Worm (Caenorhabditis elegans): ENCODE results near the gene K06B4.15.
"Not testable (repeated sequence)": the region's sequence is repeated elsewhere in the genome, so short reads cannot be mapped to it uniquely, and the experiment has no call there.

The K06B4.15 gene

ce11 chrV:15652147-15652546 lies 18.1 kb upstream of the K06B4.15 start:
- no peak for TF ChIP-seq ama-1 (optimal IDR thresholded peaks at IDR 0.05)

DNA sequence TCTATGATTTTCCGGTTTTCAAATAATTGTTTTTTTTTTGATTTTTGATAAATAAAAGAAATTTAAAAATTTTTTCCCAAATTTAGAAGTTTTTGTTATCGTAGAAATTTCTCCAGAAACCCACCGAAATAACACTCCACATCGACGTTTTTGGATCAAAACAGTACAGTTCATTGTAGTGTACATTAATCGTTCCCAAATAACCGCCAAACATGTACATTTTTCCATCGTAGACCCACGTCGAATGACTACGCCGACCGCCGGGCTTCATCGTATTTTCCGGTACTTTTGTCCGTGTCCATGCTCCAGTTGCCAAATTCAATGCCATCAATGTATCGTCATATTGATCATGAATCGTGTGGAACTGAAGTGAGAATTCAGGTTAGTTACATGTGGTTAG lies 16.1 kb upstream of the K06B4.15 start, which contains the start of gene F53E4.2:
F53E4.2 (plus strand) TSS at position 301 of the 400 bp plus-strand sequence.
- no peak for TF ChIP-seq ama-1 (optimal IDR thresholded peaks at IDR 0.05)
- TF ChIP-seq tbx-11 (GFP tag; IDR thresholded peaks at IDR 0.05), result no peak
- no peak for TF ChIP-seq ceh-13 (GFP tag; optimal IDR thresholded peaks at IDR 0.05)
- TF ChIP-seq scrt-1 (GFP tag; IDR thresholded peaks at IDR 0.05), result no peak
- TF ChIP-seq pes-1 (GFP tag; IDR thresholded peaks at IDR 0.05), result no peak
- TF ChIP-seq hnd-1 (tag; optimal IDR thresholded peaks at IDR 0.05), result no peak
- TF ChIP-seq ets-7 (tag; optimal IDR thresholded peaks at IDR 0.05), result no peak
- TF ChIP-seq aly-1 (tag; optimal IDR thresholded peaks at IDR 0.05), result no peak
- TF ChIP-seq tra-4 (tag; optimal IDR thresholded peaks at IDR 0.05), result no peak
- TF ChIP-seq flt-1 (GFP tag; IDR thresholded peaks at IDR 0.05), result no peak

- TF ChIP-seq B0310.2 (tag; optimal IDR thresholded peaks at IDR 0.05) (no peak), ets-7 (tag; optimal IDR thresholded peaks at IDR 0.05) (no peak), flt-1 (GFP tag; IDR thresholded peaks at IDR 0.05) (no peak), tra-4 (tag; optimal IDR thresholded peaks at IDR 0.05) (no peak), tbx-37 (GFP tag; conservative IDR thresholded peaks at IDR 0.05) (no peak), aly-1 (tag; optimal IDR thresholded peaks at IDR 0.05) (no peak), sea-1 (GFP tag; conservative IDR thresholded peaks at IDR 0.05) (no peak), hmg-4 (GFP tag; optimal IDR thresholded peaks at IDR 0.05) (no peak), tbx-11 (GFP tag; IDR thresholded peaks at IDR 0.05) (no peak), pes-1 (GFP tag; IDR thresholded peaks at IDR 0.05) (no peak), ama-1 (optimal IDR thresholded peaks at IDR 0.05) (no peak), F13C5.2 (tag; optimal IDR thresholded peaks at IDR 0.05) (no peak), ceh-36 (tag; optimal IDR thresholded peaks at IDR 0.05) (no peak)
These were observed 11.8 kb upstream of the K06B4.15 start for ce11 chrV:15658262-15659060.

ce11 chrV:15661003-15661402 lies 9.2 kb upstream of the K06B4.15 start:
- TF ChIP-seq pes-1 (GFP tag; IDR thresholded peaks at IDR 0.05) (no peak), ceh-13 (GFP tag; optimal IDR thresholded peaks at IDR 0.05) (no peak)

DNA sequence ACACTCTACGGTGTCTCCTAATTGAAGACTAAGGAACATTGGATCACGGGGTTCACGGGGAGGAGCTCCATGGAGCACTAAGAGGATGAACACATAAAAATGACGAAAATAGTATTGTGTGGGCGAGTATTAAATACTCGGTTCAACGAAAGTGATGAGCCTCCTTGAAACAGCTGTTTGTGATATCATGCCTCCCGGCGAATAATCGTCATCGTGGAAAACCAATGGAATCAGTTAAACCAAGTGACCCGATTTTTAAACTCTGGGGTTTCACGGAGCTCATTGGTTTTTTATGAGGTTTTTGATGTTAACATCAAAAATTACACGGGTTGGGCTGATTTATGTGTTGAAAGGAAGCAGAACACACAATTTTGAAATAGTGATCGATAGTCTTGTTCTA lies 8.7 kb upstream of the K06B4.15 start:
- TF ChIP-seq sea-1 (GFP tag; conservative IDR thresholded peaks at IDR 0.05) (no peak), hmbx-1 (tag; optimal IDR thresholded peaks at IDR 0.05) (no peak), hmg-4 (GFP tag; optimal IDR thresholded peaks at IDR 0.05) (no peak)

DNA sequence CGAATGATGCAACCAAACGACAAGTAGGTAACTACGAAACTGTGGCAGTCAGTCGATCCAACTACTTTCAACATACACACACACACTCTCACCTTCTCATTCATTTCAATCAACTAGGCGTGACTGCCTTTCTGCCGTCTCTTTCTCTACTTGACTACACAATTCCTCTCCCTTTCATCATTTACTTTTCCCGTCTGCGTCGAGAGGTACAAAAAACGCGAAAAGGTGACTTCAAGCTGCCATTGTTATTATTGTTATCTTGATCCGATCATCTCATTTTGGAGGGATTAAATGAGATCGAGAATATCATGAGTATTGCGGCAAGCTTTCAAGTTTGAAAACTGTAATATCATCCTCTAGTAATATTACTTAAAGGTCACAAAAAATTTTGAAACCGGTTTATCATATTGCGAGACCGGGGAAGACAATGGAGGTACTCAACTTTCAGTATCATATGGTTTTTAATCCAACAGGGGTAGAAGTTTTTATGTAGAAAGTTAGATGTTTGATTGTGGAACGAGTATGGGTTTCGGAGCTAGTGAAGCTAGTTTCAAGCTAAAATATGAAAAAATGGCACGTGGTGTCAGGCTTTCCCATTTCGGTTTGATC lies 6.1 kb upstream of the K06B4.15 start:
- TF ChIP-seq ceh-36 (tag; optimal IDR thresholded peaks at IDR 0.05) (peak; percentile 3), hmbx-1 (tag; optimal IDR thresholded peaks at IDR 0.05) (no peak), sea-1 (GFP tag; conservative IDR thresholded peaks at IDR 0.05) (no peak), flt-1 (GFP tag; IDR thresholded peaks at IDR 0.05) (no peak), ceh-13 (GFP tag; optimal IDR thresholded peaks at IDR 0.05) (no peak)

DNA sequence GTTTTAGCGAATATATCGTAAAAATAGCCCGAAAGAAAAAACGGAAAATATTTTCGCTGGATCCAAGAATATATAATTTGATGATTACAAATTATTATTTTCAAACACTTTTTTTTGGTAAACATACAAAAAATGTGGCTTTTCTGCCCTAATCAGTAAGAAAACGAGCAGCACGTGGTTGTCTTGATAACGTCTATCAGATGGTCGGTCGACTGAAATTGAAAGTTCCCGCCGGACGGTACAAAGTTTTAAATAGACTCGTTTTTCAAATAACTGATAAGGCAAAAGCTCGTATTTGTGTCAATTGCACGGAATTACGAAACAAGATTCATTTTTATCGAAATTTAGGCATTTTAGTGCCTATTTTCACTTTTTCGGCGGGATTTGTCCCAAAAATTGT lies 3.5 kb upstream of the K06B4.15 start:
- TF ChIP-seq scrt-1 (GFP tag; IDR thresholded peaks at IDR 0.05) (no peak), ets-7 (tag; optimal IDR thresholded peaks at IDR 0.05) (no peak), ceh-36 (tag; optimal IDR thresholded peaks at IDR 0.05) (no peak), ama-1 (optimal IDR thresholded peaks at IDR 0.05) (no peak), B0310.2 (tag; optimal IDR thresholded peaks at IDR 0.05) (no peak), sea-1 (GFP tag; conservative IDR thresholded peaks at IDR 0.05) (no peak), hmbx-1 (tag; optimal IDR thresholded peaks at IDR 0.05) (no peak), hmg-4 (GFP tag; optimal IDR thresholded peaks at IDR 0.05) (no peak), ceh-13 (GFP tag; optimal IDR thresholded peaks at IDR 0.05) (no peak), F13C5.2 (tag; optimal IDR thresholded peaks at IDR 0.05) (no peak), flt-1 (GFP tag; IDR thresholded peaks at IDR 0.05) (no peak), tbx-37 (GFP tag; conservative IDR thresholded peaks at IDR 0.05) (no peak), tbx-11 (GFP tag; IDR thresholded peaks at IDR 0.05) (no peak), pes-1 (GFP tag; IDR thresholded peaks at IDR 0.05) (no peak)

DNA sequence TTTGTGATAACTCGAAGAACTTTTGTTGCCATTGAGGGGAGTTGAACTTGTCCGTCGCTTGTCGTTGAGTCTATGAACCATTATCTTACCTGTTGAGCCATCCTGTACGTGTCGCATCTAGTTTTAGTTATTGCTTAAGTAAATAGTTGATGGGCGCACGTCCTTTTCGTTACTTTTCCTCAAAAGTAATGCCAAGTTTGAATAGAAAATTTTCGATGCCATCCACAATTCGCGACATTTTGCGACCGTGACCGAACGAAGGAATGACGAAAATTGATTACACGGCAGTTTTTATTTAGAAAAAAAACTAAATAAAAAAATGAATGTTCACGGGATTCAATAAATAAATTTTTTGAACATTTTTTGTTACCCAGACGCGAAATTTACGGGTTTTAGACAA lies 2.0 kb upstream of the K06B4.15 start, which contains the start of gene F53E4.1:
F53E4.1 (minus strand) TSS at position 101 of the 400 bp plus-strand sequence.
- not testable (repeated sequence) for TF ChIP-seq scrt-1 (GFP tag; IDR thresholded peaks at IDR 0.05); sea-1 (GFP tag; conservative IDR thresholded peaks at IDR 0.05); B0310.2 (tag; optimal IDR thresholded peaks at IDR 0.05)

ce11 chrV:15668870-15669269 lies 1.4 kb upstream of the K06B4.15 start, which contains the start of gene K06B4.4:
TSS of gene K06B4.4 (plus strand) at chrV:15669170.
- no peak for TF ChIP-seq tbx-37 (GFP tag; conservative IDR thresholded peaks at IDR 0.05)
- no peak for TF ChIP-seq aly-1 (tag; optimal IDR thresholded peaks at IDR 0.05)
- TF ChIP-seq ceh-36 (tag; optimal IDR thresholded peaks at IDR 0.05), result no peak
- no peak for TF ChIP-seq tra-4 (tag; optimal IDR thresholded peaks at IDR 0.05)
- TF ChIP-seq tbx-11 (GFP tag; IDR thresholded peaks at IDR 0.05), result no peak
- no peak for TF ChIP-seq scrt-1 (GFP tag; IDR thresholded peaks at IDR 0.05)
- no peak for TF ChIP-seq flt-1 (GFP tag; IDR thresholded peaks at IDR 0.05)
- no peak for TF ChIP-seq hnd-1 (tag; optimal IDR thresholded peaks at IDR 0.05)

Measured in whole organism, early embryonic.